Fruit fly (Drosophila melanogaster): ENCODE measurements around the gene CG5162.

CG5162 gene

DNA sequence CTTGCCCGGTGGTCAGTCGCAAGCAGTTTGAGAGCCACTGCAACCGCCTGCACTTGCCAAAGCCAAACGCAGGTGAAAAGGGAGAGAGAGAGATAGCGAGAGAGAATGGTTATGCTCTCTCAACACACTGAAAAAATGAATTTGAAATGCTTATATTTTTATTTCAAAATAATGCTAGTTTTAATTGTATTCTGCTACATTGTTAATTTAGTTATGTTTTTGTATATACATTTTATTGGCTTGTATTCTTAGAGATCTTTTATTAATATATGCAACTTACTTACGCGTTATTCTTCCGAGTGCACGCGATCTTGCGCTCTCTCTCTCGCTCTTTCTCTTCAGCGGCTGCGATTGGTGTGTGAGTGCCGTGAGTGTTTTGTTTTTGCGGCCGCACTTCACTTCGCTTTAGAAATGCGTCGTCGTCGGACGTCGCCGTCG is 36.6 kb upstream of the CG5162 start (continued):
- TF ChIP-seq CG7745 (tag; optimal IDR thresholded peaks at IDR 0.05) (no peak), ind (GFP tag; optimal IDR thresholded peaks at IDR 0.05) (peak; percentile 96), sens-2 (GFP tag; IDR thresholded peaks at IDR 0.05) (peak; percentile 94), slp2 (GFP tag; optimal IDR thresholded peaks at IDR 0.05) (peak; percentile 87), CG6854 (GFP tag; optimal IDR thresholded peaks at IDR 0.05) (peak; percentile 95), CG3995 (GFP tag; optimal IDR thresholded peaks at IDR 0.05) (peak; percentile 75), Lim3 (GFP tag; IDR thresholded peaks at IDR 0.05) (no peak), CrebB (tag; optimal IDR thresholded peaks at IDR 0.05) (no peak), Sry-δ (GFP tag; optimal IDR thresholded peaks at IDR 0.05) (peak; percentile 51), Blimp-1 (GFP tag; optimal IDR thresholded peaks at IDR 0.05) (peak; percentile 97), ab (GFP tag; optimal IDR thresholded peaks at IDR 0.05) (no peak), klu (GFP tag; IDR thresholded peaks at IDR 0.05) (peak; percentile 97), ato (GFP tag; IDR thresholded peaks at IDR 0.05; ENCODE audit: partially characterized antibody) (no peak), Rx (GFP tag; IDR thresholded peaks at IDR 0.05) (peak; percentile 96), CG15514 (GFP tag; optimal IDR thresholded peaks at IDR 0.05) (peak; percentile 90), CG8765 (GFP tag; IDR thresholded peaks at IDR 0.05) (peak; percentile 97), oc (tag; optimal IDR thresholded peaks at IDR 0.05) (no peak), h (optimal IDR thresholded peaks at IDR 0.05) (no peak), CG2875 (GFP tag; optimal IDR thresholded peaks at IDR 0.05) (no peak), CG34422 (GFP tag; IDR thresholded peaks at IDR 0.05) (peak; percentile 99), pho (GFP tag; optimal IDR thresholded peaks at IDR 0.05) (no peak), trh (GFP tag; optimal IDR thresholded peaks at IDR 0.05) (peak; percentile 96), tup (GFP tag; optimal IDR thresholded peaks at IDR 0.05) (peak; percentile 95), chm (GFP tag; IDR thresholded peaks at IDR 0.05) (peak; percentile 70; the same call in 1 of the 2 replicates), Taf1 (GFP tag; IDR thresholded peaks at IDR 0.05) (peak; percentile 94), sens (GFP tag) (peak; percentile 99), wdn (GFP tag; IDR thresholded peaks at IDR 0.05) (no peak), lmd (GFP tag; IDR thresholded peaks at IDR 0.05) (peak; percentile 99), D (optimal IDR thresholded peaks at IDR 0.05) (no peak), D (GFP tag; optimal IDR thresholded peaks at IDR 0.05) (peak; percentile 97), ap (GFP tag; IDR thresholded peaks at IDR 0.05) (peak; percentile 60), cwo (GFP tag; optimal IDR thresholded peaks at IDR 0.05) (peak; percentile 93), CG14014 (GFP tag; IDR thresholded peaks at IDR 0.05) (no peak), slou (GFP tag; optimal IDR thresholded peaks at IDR 0.05) (peak; percentile 97), TFAM (GFP tag; optimal IDR thresholded peaks at IDR 0.05) (peak; percentile 87), CoRest (tag; optimal IDR thresholded peaks at IDR 0.05) (no peak), insv (GFP tag; optimal IDR thresholded peaks at IDR 0.05) (peak in 1 of 2 experiments; percentile 40), pb (GFP tag; optimal IDR thresholded peaks at IDR 0.05) (peak; percentile 94), CG15696 (tag; optimal IDR thresholded peaks at IDR 0.05) (peak; percentile 97), Xbp1 (GFP tag; optimal IDR thresholded peaks at IDR 0.05) (no peak), CG7963 (GFP tag; IDR thresholded peaks at IDR 0.05; ENCODE audit: partially characterized antibody) (no peak), Gug (GFP tag; IDR thresholded peaks at IDR 0.05) (peak; percentile 92), CG6254 (GFP tag; optimal IDR thresholded peaks at IDR 0.05) (peak; percentile 95), az2 (GFP tag; optimal IDR thresholded peaks at IDR 0.05) (no peak), CG3838 (GFP tag; optimal IDR thresholded peaks at IDR 0.05) (no peak), CG3726 (GFP tag; IDR thresholded peaks at IDR 0.05) (peak; percentile 98), CG9797 (GFP tag; optimal IDR thresholded peaks at IDR 0.05) (peak; percentile 52), CG4424 (GFP tag; optimal IDR thresholded peaks at IDR 0.05) (peak; percentile 98), ara (GFP tag; IDR thresholded peaks at IDR 0.05) (peak; percentile 99), hth (optimal IDR thresholded peaks at IDR 0.05) (no peak), crol (GFP tag; IDR thresholded peaks at IDR 0.05) (peak; percentile 87), CG31365 (tag; optimal IDR thresholded peaks at IDR 0.05) (peak; percentile 83), Camta (GFP tag; optimal IDR thresholded peaks at IDR 0.05) (peak; percentile 95)
